Fruit fly (Drosophila melanogaster) whole organism, pupa: ENCODE measurements around the gene CG40198.

Experiments
- EcR ChIP-seq: fragments of 200-800 bp; sonication (Bioruptor generic); optimal IDR thresholded peaks from 3 replicates; lab custom pipeline; 2019; ENCODE audit warnings: missing biosample characterization, missing genetic modification characterization, mild to moderate bottlenecking, moderate library complexity, missing genetic modification reagents
- fd96Ca ChIP-seq: fragments of 200-800 bp; sonication (Bioruptor generic); IDR thresholded peaks from 3 replicates; pipeline ENCODE4 v1.3.6; 2022; ENCODE audit warnings: missing biosample characterization, missing genetic modification characterization

DNA sequence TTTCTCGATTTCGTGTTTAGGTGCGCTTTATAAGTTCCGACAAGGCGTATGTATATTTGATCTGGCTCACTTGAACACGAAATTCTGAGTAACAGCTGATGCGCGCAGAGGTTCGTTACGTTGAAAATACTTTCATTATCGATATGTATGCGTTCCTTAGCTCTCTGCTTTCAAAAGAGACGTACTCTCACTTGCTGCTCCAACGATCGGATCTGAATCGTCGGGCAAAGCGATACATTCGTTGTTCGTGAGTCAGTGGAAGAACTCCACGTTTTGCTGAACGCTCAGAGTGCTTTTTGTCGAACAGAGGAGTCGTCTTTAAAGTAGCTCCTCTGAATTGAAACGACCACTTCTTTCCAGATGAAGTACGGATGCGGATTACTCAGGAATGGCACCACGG is 35.0 kb upstream of the CG40198 start, which contains the start of gene beta-Man:
- no peak for TF ChIP-seq EcR (GFP tag; lab: Kevin White, UChicago)
- no peak for TF ChIP-seq fd96Ca (GFP tag; lab: Robert Waterston, UW)
